Worm (Caenorhabditis elegans) whole organism, midembryonic: ENCODE data around the gene pigm-1.

Source experiments
- T22C8.4 ChIP-seq: fragments of 200-800 bp; sonication (Bioruptor generic); IDR thresholded peaks from 2 replicates; pipeline ENCODE4 v1.3.6; 2022; ENCODE audit warnings: missing genetic modification characterization, missing compliant biosample characterization
- cog-1 ChIP-seq: sonication (generic microtip); optimal IDR thresholded peaks from 2 replicates; lab custom pipeline; 2016; ENCODE audit warnings: missing genetic modification characterization, missing compliant biosample characterization
- flt-1 ChIP-seq: fragments of 200-800 bp; sonication (Bioruptor generic); IDR thresholded peaks from 2 replicates; pipeline ENCODE4 v1.3.6; 2022; ENCODE audit warnings: missing genetic modification characterization, missing compliant biosample characterization
- klf-2 ChIP-seq: fragments of 200-800 bp; sonication (Bioruptor generic); conservative IDR thresholded peaks from 2 replicates; pipeline ENCODE4 v1.3.6; 2022; ENCODE audit warnings: missing genetic modification reagents, missing genetic modification characterization, missing compliant biosample characterization
- med-1 ChIP-seq: sonication (generic microtip); optimal IDR thresholded peaks from 2 replicates; lab custom pipeline; 2017; ENCODE audit warnings: missing genetic modification characterization, mild to moderate bottlenecking, missing compliant biosample characterization, antibody characterized with exemption, missing genetic modification reagents; ENCODE audit not compliant: insufficient read depth
- ref-1 ChIP-seq: fragments of 200-800 bp; sonication (Bioruptor generic); conservative IDR thresholded peaks from 2 replicates; pipeline ENCODE4 v1.3.6; 2022; ENCODE audit warnings: missing genetic modification reagents, missing genetic modification characterization, missing compliant biosample characterization
- tab-1 ChIP-seq: fragments of 200-800 bp; sonication (Bioruptor generic); IDR thresholded peaks from 2 replicates; pipeline ENCODE4 v1.3.6; 2022; ENCODE audit warnings: missing genetic modification characterization, missing compliant biosample characterization
- ztf-23 ChIP-seq: fragments of 200-800 bp; sonication (Bioruptor generic); IDR thresholded peaks from 2 replicates; pipeline ENCODE4 v1.3.6; 2022; ENCODE audit warnings: missing genetic modification reagents, missing genetic modification characterization, missing compliant biosample characterization
- ztf-29 ChIP-seq: fragments of 200-800 bp; sonication (Bioruptor generic); IDR thresholded peaks from 2 replicates; pipeline ENCODE4 v1.3.6; 2022; ENCODE audit warnings: missing genetic modification reagents, missing genetic modification characterization, missing compliant biosample characterization

pigm-1 gene

ce11 chrII:11376026-11376425 is 27.8 kb downstream of the pigm-1 start:
- TF ChIP-seq flt-1 (GFP tag; lab: Robert Waterston, UW) = no peak
- no peak for TF ChIP-seq cog-1 (tag; lab: Kevin White, UChicago)
- TF ChIP-seq T22C8.4 (GFP tag; lab: Robert Waterston, UW) = no peak
- no peak for TF ChIP-seq ztf-29 (GFP tag; lab: Robert Waterston, UW)
- TF ChIP-seq ref-1 (GFP tag; lab: Robert Waterston, UW) = no peak
- TF ChIP-seq med-1 (GFP tag; lab: Kevin White, UChicago) = no peak
- no peak for TF ChIP-seq ztf-23 (GFP tag; lab: Robert Waterston, UW)

- TF ChIP-seq med-1 (GFP tag; lab: Kevin White, UChicago) (no peak), T22C8.4 (GFP tag; lab: Robert Waterston, UW) (no peak)
These were observed 28.4 kb downstream of the pigm-1 start for ce11 chrII:11376598-11377108.

ce11 chrII:11377700-11378099 is 29.5 kb downstream of the pigm-1 start:
- TF ChIP-seq med-1 (GFP tag; lab: Kevin White, UChicago) = no peak
- TF ChIP-seq T22C8.4 (GFP tag; lab: Robert Waterston, UW) = no peak
- TF ChIP-seq flt-1 (GFP tag; lab: Robert Waterston, UW) = no peak
- TF ChIP-seq klf-2 (GFP tag; lab: Robert Waterston, UW) = no peak
- no peak for TF ChIP-seq tab-1 (GFP tag; lab: Robert Waterston, UW)
- TF ChIP-seq ref-1 (GFP tag; lab: Robert Waterston, UW) = no peak
- no peak for TF ChIP-seq ztf-29 (GFP tag; lab: Robert Waterston, UW)
- TF ChIP-seq cog-1 (tag; lab: Kevin White, UChicago) = no peak
- TF ChIP-seq ztf-23 (GFP tag; lab: Robert Waterston, UW) = no peak

ce11 chrII:11383058-11383457 is 34.8 kb downstream of the pigm-1 start, which contains the start of the genes C33B4.5 and C33B4.4:
Gene C33B4.5 (plus strand): TSS chrII:11383327.
Gene C33B4.4 (minus strand): TSS chrII:11383442.
- no peak for TF ChIP-seq tab-1 (GFP tag; lab: Robert Waterston, UW)
- no peak for TF ChIP-seq flt-1 (GFP tag; lab: Robert Waterston, UW)
- TF ChIP-seq klf-2 (GFP tag; lab: Robert Waterston, UW) = no peak
- no peak for TF ChIP-seq ztf-23 (GFP tag; lab: Robert Waterston, UW)
- TF ChIP-seq ref-1 (GFP tag; lab: Robert Waterston, UW) = no peak
- TF ChIP-seq med-1 (GFP tag; lab: Kevin White, UChicago) = no peak
- TF ChIP-seq T22C8.4 (GFP tag; lab: Robert Waterston, UW) = no peak
- no peak for TF ChIP-seq cog-1 (tag; lab: Kevin White, UChicago)
- no peak for TF ChIP-seq ztf-29 (GFP tag; lab: Robert Waterston, UW)

ce11 chrII:11384099-11384498 is 35.9 kb downstream of the pigm-1 start:
- TF ChIP-seq tab-1 (GFP tag; lab: Robert Waterston, UW) (no peak), ref-1 (GFP tag; lab: Robert Waterston, UW) (no peak), ztf-29 (GFP tag; lab: Robert Waterston, UW) (no peak), cog-1 (tag; lab: Kevin White, UChicago) (no peak), flt-1 (GFP tag; lab: Robert Waterston, UW) (no peak), klf-2 (GFP tag; lab: Robert Waterston, UW) (no peak), ztf-23 (GFP tag; lab: Robert Waterston, UW) (no peak), T22C8.4 (GFP tag; lab: Robert Waterston, UW) (no peak), med-1 (GFP tag; lab: Kevin White, UChicago) (no peak)

- TF ChIP-seq med-1 (GFP tag; lab: Kevin White, UChicago) = no peak
- 0 out of 2 replicates have a peak, but pooled peaks have one; percentile 39 for TF ChIP-seq tab-1 (GFP tag; lab: Robert Waterston, UW)
- no peak for TF ChIP-seq klf-2 (GFP tag; lab: Robert Waterston, UW)
- no peak for TF ChIP-seq ztf-23 (GFP tag; lab: Robert Waterston, UW)
These were observed 38.7 kb downstream of the pigm-1 start for ce11 chrII:11386950-11387349.

- TF ChIP-seq klf-2 (GFP tag; lab: Robert Waterston, UW) = no peak
- no peak for TF ChIP-seq T22C8.4 (GFP tag; lab: Robert Waterston, UW)
- no peak for TF ChIP-seq ztf-23 (GFP tag; lab: Robert Waterston, UW)
- TF ChIP-seq flt-1 (GFP tag; lab: Robert Waterston, UW) = no peak
- no peak for TF ChIP-seq tab-1 (GFP tag; lab: Robert Waterston, UW)
- TF ChIP-seq ztf-29 (GFP tag; lab: Robert Waterston, UW) = no peak
- no peak for TF ChIP-seq ref-1 (GFP tag; lab: Robert Waterston, UW)
- TF ChIP-seq med-1 (GFP tag; lab: Kevin White, UChicago) = no peak
- no peak for TF ChIP-seq cog-1 (tag; lab: Kevin White, UChicago)
These were observed 42.6 kb downstream of the pigm-1 start, which contains the start of gene shn-1 for ce11 chrII:11390865-11391264. Gene shn-1 (minus strand): TSS chrII:11390965.

- TF ChIP-seq cog-1 (tag; lab: Kevin White, UChicago) (no peak), ztf-23 (GFP tag; lab: Robert Waterston, UW) (no peak), tab-1 (GFP tag; lab: Robert Waterston, UW) (no peak), ref-1 (GFP tag; lab: Robert Waterston, UW) (no peak), flt-1 (GFP tag; lab: Robert Waterston, UW) (no peak), klf-2 (GFP tag; lab: Robert Waterston, UW) (no peak), ztf-29 (GFP tag; lab: Robert Waterston, UW) (no peak), T22C8.4 (GFP tag; lab: Robert Waterston, UW) (no peak), med-1 (GFP tag; lab: Kevin White, UChicago) (no peak)
These were observed 44.1 kb downstream of the pigm-1 start for ce11 chrII:11392390-11392789.

ce11 chrII:11393787-11394186 is 45.5 kb downstream of the pigm-1 start:
- no peak for TF ChIP-seq ref-1 (GFP tag; lab: Robert Waterston, UW)
- no peak for TF ChIP-seq flt-1 (GFP tag; lab: Robert Waterston, UW)
- TF ChIP-seq med-1 (GFP tag; lab: Kevin White, UChicago) = no peak
- no peak for TF ChIP-seq cog-1 (tag; lab: Kevin White, UChicago)
